Worm (Caenorhabditis elegans): ENCODE results near the gene dot-1.2.

- no peak for TF ChIP-seq nhr-27 (tag; optimal IDR thresholded peaks at IDR 0.05)
- no peak for TF ChIP-seq B0336.3 (GFP tag; IDR thresholded peaks at IDR 0.05)
- no peak for TF ChIP-seq athp-1 (tag; optimal IDR thresholded peaks at IDR 0.05)
- TF ChIP-seq unc-62 (GFP tag; optimal IDR thresholded peaks at IDR 0.05), result no peak
- no peak for TF ChIP-seq dpl-1 (GFP tag; optimal IDR thresholded peaks at IDR 0.05)
- TF ChIP-seq snpc-4 (GFP tag; optimal IDR thresholded peaks at IDR 0.05), result no peak
- TF ChIP-seq snpc-4 (tag; optimal IDR thresholded peaks at IDR 0.05), result no peak
- TF ChIP-seq B0019.2 (GFP tag; conservative IDR thresholded peaks at IDR 0.05), result no peak
- TF ChIP-seq pha-4 (tag; optimal IDR thresholded peaks at IDR 0.05), result no peak
- no peak for TF ChIP-seq aptf-3 (GFP tag; IDR thresholded peaks at IDR 0.05)
- TF ChIP-seq ceh-27 (GFP tag; optimal IDR thresholded peaks at IDR 0.05), result no peak
- no peak for TF ChIP-seq ama-1 (optimal IDR thresholded peaks at IDR 0.05)
- TF ChIP-seq ama-1 (GFP tag; optimal IDR thresholded peaks at IDR 0.05), result no peak
- no peak for TF ChIP-seq mes-4 (tag; optimal IDR thresholded peaks at IDR 0.05)
These were observed 14.7 kb downstream of the dot-1.2 start for ce11 chrX:11854432-11854831.
